Worm (Caenorhabditis elegans) whole organism, L4 larva: ENCODE measurements around the gene fbxa-60.

Source experiments
- Y48G9A.11 ChIP-seq: fragments of 200-800 bp; sonication (Bioruptor generic); IDR thresholded peaks from 2 replicates; pipeline ENCODE4 v1.3.6; 2022; ENCODE audit warnings: missing genetic modification reagents, missing genetic modification characterization, missing compliant biosample characterization
- ZK546.5 ChIP-seq, 2 experiments: sonication (generic microtip); optimal IDR thresholded peaks; 2 replicates each; lab custom pipeline; 2017; ENCODE audit warnings: missing biosample characterization in 2 of 2, missing genetic modification characterization in 2 of 2
- ceh-28 ChIP-seq: fragments of 150-350 bp; optimal IDR thresholded peaks from 2 replicates; lab custom pipeline; 2014; ENCODE audit warnings: missing biosample characterization, missing genetic modification reagents, missing genetic modification characterization
- madf-9 ChIP-seq: fragments of 200-800 bp; sonication (Bioruptor generic); conservative IDR thresholded peaks from 2 replicates; pipeline ENCODE4 v1.3.6; 2022; ENCODE audit warnings: missing genetic modification reagents, missing genetic modification characterization, missing compliant biosample characterization
- spr-3 ChIP-seq: fragments of 200-800 bp; sonication (Bioruptor generic); optimal IDR thresholded peaks from 2 replicates; lab custom pipeline; 2018; ENCODE audit warnings: mild to moderate bottlenecking, missing genetic modification characterization, missing compliant biosample characterization
- zag-1 ChIP-seq: fragments of 150-350 bp; optimal IDR thresholded peaks from 2 replicates; lab custom pipeline; 2014; ENCODE audit warnings: missing biosample characterization, missing genetic modification characterization

DNA sequence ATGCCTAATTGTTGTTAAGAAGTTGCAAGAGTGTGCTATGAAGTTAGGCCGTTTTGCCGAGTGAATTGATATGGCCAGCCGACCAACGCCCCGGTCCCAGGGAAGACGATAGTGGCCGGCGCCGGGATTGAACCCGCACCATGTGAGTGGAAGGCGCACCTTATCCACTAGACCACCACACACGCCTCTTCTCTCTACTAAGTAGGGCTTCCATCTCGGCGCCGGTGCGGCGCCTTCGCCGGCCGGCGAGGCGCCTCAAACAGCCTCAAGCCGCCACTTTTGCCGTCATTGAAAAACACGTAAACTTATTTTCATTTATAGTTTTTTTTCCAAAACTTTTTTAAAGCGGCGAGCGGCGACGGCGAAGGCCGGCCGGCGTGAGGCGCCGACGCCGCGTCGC lies 32.8 kb upstream of the fbxa-60 start:
- TF ChIP-seq madf-9 (GFP tag; lab: Robert Waterston, UW) (no peak), Y48G9A.11 (GFP tag; lab: Robert Waterston, UW) (no peak), ZK546.5 (tag; optimal IDR thresholded peaks at IDR 0.05; lab: Kevin White, UChicago) (no peak), spr-3 (GFP tag; lab: Kevin White, UChicago) (no peak), ceh-28 (tag; lab: Kevin White, UChicago) (no peak), zag-1 (tag; lab: Kevin White, UChicago) (no peak)
